Worm (Caenorhabditis elegans): ENCODE results near the gene Y56A3A.28.
A peak's percentile ranks its signal among the peaks of the same experiment; 100 is the strongest.

Y56A3A.28 gene

ce11 chrIII:12013718-12014117, 42.5 kb upstream of the Y56A3A.28 start:
- TF ChIP-seq attf-6 (GFP tag; IDR thresholded peaks at IDR 0.05) (no peak), ekl-4 (GFP tag; IDR thresholded peaks at IDR 0.05) (no peak), mxl-1 (tag; optimal IDR thresholded peaks at IDR 0.05) (no peak), Y79H2A.3 (GFP tag; conservative IDR thresholded peaks at IDR 0.05) (no peak), egl-44 (GFP tag; IDR thresholded peaks at IDR 0.05) (no peak), lin-54 (GFP tag; optimal IDR thresholded peaks at IDR 0.05) (no peak), C06A6.2 (GFP tag; conservative IDR thresholded peaks at IDR 0.05) (no peak), ets-4 (GFP tag; optimal IDR thresholded peaks at IDR 0.05) (no peak), hsf-1 (GFP tag; IDR thresholded peaks at IDR 0.05) (no peak), mes-4 (tag; optimal IDR thresholded peaks at IDR 0.05) (no peak), rcor-1 (GFP tag; IDR thresholded peaks at IDR 0.05) (no peak), B0035.1 (tag; optimal IDR thresholded peaks at IDR 0.05) (no peak), somi-1 (GFP tag; optimal IDR thresholded peaks at IDR 0.05) (no peak), snpc-3.4 (tag; optimal IDR thresholded peaks at IDR 0.05) (no peak), K12H6.12 (tag; optimal IDR thresholded peaks at IDR 0.05) (no peak), hmg-1.2 (GFP tag; IDR thresholded peaks at IDR 0.05) (no peak), fkh-3 (tag; optimal IDR thresholded peaks at IDR 0.05) (no peak), him-1 (tag; optimal IDR thresholded peaks at IDR 0.05) (no peak)

- TF ChIP-seq hmg-1.2 (GFP tag; IDR thresholded peaks at IDR 0.05) = peak; percentile 84
- TF ChIP-seq unc-62 (GFP tag; optimal IDR thresholded peaks at IDR 0.05) = no peak
- TF ChIP-seq egl-44 (GFP tag; IDR thresholded peaks at IDR 0.05) = no peak
- TF ChIP-seq bed-2 (GFP tag; IDR thresholded peaks at IDR 0.05) = no peak
- no peak for TF ChIP-seq madf-10 (tag; optimal IDR thresholded peaks at IDR 0.05)
- no peak for TF ChIP-seq ztf-3 (GFP tag; optimal IDR thresholded peaks at IDR 0.05)
- no peak for TF ChIP-seq zim-3 (tag; optimal IDR thresholded peaks at IDR 0.05)
- no peak for TF ChIP-seq lsy-27 (tag; optimal IDR thresholded peaks at IDR 0.05; ENCODE audit: borderline replicate concordance, insufficient read depth)
- TF ChIP-seq efl-1 (GFP tag; optimal IDR thresholded peaks at IDR 0.05) = no peak
- TF ChIP-seq lin-40 (tag; optimal IDR thresholded peaks at IDR 0.05) = no peak
- TF ChIP-seq ceh-27 (GFP tag; optimal IDR thresholded peaks at IDR 0.05) = peak; percentile 39
- no peak for TF ChIP-seq atf-7 (tag; optimal IDR thresholded peaks at IDR 0.05)
These were observed 41.9 kb upstream of the Y56A3A.28 start for ce11 chrIII:12013054-12013453.

- TF ChIP-seq madf-6 (GFP tag; IDR thresholded peaks at IDR 0.05) = no peak
These were observed 38.6 kb upstream of the Y56A3A.28 start for ce11 chrIII:12009764-12010163.

- TF ChIP-seq hlh-26 (GFP tag; conservative IDR thresholded peaks at IDR 0.05) = no peak
- TF ChIP-seq F23B12.7 (tag; optimal IDR thresholded peaks at IDR 0.05; ENCODE audit: insufficient read depth) = no peak
- TF ChIP-seq athp-1 (tag; optimal IDR thresholded peaks at IDR 0.05) = no peak
- peak; percentile 71; the same call in 1 of the 2 replicates for TF ChIP-seq Y53F4B.3 (GFP tag; IDR thresholded peaks at IDR 0.05)
- TF ChIP-seq let-607 (tag; optimal IDR thresholded peaks at IDR 0.05) = no peak
These were observed 38.1 kb upstream of the Y56A3A.28 start for ce11 chrIII:12009321-12009720.

Data from whole organism, young adult.